Worm (Caenorhabditis elegans) whole organism, L4/young adult: Measurements from ENCODE around the gene dmd-8.

Source experiments
- W03F9.2 ChIP-seq: fragments of 150-350 bp; optimal IDR thresholded peaks from 2 replicates; lab custom pipeline; 2014; ENCODE audit warnings: missing biosample characterization, missing genetic modification characterization
- dao-5 ChIP-seq: sonication (generic microtip); optimal IDR thresholded peaks from 2 replicates; lab custom pipeline; 2016; ENCODE audit warnings: missing genotype, missing genetic modification characterization, moderate library complexity, missing compliant biosample characterization
- him-1 ChIP-seq: sonication (generic microtip); optimal IDR thresholded peaks from 2 replicates; lab custom pipeline; 2016; ENCODE audit warnings: missing genotype, missing genetic modification reagents, missing genetic modification characterization, missing compliant biosample characterization

Gene dmd-8

DNA sequence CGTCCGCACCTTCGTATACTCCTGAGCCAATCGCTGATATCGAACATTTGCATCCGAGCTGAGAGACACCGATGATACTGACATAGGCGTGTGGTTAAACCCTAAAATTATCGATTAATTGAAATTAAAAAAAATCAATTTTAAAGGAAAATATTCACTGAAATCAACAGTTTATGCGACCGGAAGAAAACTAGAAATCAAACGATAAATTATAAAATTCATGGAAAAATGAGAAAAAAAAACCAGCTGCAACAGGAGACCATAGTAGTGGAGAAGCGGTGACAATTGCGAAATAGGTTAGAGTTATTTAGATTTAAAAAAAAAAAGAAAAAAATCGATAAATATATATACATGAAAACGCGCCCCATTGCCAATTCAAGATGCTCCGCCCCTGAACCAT lies 31.6 kb downstream of the dmd-8 start, which contains the start of gene F33E11.3:
TSS of gene F33E11.3 (minus strand) at position 101 of the 400 bp plus-strand sequence.
- TF ChIP-seq dao-5 (tag; lab: Kevin White, UChicago), result no peak
- no peak for TF ChIP-seq W03F9.2 (tag; lab: Kevin White, UChicago)
- TF ChIP-seq him-1 (tag; lab: Kevin White, UChicago), result no peak

ce11 chrV:303271-303670 lies 33.0 kb downstream of the dmd-8 start:
- TF ChIP-seq dao-5 (tag; lab: Kevin White, UChicago) (no peak), him-1 (tag; lab: Kevin White, UChicago) (no peak), W03F9.2 (tag; lab: Kevin White, UChicago) (no peak)

DNA sequence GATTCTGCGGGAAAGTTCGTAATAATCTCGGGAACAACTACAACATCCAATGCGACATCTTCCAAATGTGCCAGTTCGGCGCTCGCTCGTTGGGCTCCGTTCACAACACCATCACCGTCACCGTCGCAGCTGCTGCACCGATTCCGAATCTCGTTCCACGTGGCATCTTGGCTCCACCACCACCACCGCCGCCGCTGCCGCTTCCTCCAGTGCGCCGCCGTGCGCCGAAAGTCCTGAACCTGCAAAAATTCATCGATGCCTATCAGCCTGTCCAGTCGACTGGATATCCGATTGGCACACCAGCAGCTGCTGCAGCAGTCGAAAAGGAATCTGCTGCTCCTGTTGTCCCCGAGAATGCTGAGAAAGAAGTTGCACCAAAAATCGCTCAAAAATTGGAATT lies 37.9 kb downstream of the dmd-8 start:
- TF ChIP-seq W03F9.2 (tag; lab: Kevin White, UChicago), result no peak
- no peak for TF ChIP-seq dao-5 (tag; lab: Kevin White, UChicago)
- no peak for TF ChIP-seq him-1 (tag; lab: Kevin White, UChicago)

ce11 chrV:297424-297991 lies 38.7 kb downstream of the dmd-8 start, which contains the start of gene F33E11.2:
F33E11.2 (plus strand) TSS chrV:297947.
- TF ChIP-seq him-1 (tag; lab: Kevin White, UChicago), result no peak
- no peak for TF ChIP-seq dao-5 (tag; lab: Kevin White, UChicago)
- TF ChIP-seq W03F9.2 (tag; lab: Kevin White, UChicago), result no peak

ce11 chrV:295802-296201 lies 40.4 kb downstream of the dmd-8 start:
- TF ChIP-seq him-1 (tag; lab: Kevin White, UChicago), result no peak
- TF ChIP-seq W03F9.2 (tag; lab: Kevin White, UChicago), result no peak
- no peak for TF ChIP-seq dao-5 (tag; lab: Kevin White, UChicago)

DNA sequence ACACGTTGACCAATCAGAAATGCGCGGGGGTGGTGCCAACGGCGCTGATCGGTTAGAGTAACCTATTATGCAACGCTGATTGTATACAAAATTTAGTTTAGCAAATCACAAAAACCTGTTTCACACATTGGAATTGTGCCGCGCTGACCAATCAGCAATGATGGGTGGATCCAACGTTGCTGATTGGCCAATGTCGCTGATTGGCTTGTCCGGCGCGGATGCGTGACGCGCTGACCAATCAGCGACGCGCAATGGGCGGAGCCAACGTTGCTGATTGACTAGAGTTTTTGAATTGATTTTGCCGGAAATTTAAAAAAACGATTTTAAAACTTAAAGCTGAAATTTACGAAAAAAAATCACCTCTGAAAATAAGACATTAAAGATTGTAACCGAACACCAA lies 51.0 kb downstream of the dmd-8 start:
- TF ChIP-seq him-1 (tag; lab: Kevin White, UChicago) (no peak), W03F9.2 (tag; lab: Kevin White, UChicago) (no peak), dao-5 (tag; lab: Kevin White, UChicago) (no peak)

DNA sequence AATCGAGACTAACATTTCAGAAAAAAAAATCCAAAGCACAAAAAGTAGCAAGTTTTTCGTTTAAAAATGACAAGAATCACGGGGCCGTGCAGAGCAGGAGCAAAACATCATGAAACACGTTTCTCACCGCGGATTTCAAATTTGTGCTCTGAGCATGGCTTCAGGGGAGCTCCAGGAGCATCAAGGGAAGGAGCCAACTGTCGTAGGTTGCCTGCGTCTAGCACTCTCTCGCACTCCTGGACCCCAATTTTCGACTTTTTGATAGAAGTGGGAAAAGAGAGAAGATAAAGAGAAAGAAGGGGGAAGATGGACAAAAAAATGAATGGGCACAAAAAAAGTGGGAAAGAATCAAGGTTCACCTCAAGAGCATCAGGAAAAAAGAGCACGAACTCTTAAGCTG lies 51.4 kb downstream of the dmd-8 start:
- TF ChIP-seq him-1 (tag; lab: Kevin White, UChicago), result no peak
- no peak for TF ChIP-seq W03F9.2 (tag; lab: Kevin White, UChicago)
- no peak for TF ChIP-seq dao-5 (tag; lab: Kevin White, UChicago)
